Fruit fly (Drosophila melanogaster): ENCODE measurements around the gene Sid.

The Sid gene

dm6 chr3R:28654596-28654995, 15.9 kb upstream of the Sid start:
- TF ChIP-seq Dp (GFP tag; optimal IDR thresholded peaks at IDR 0.05) (no peak), CG6854 (GFP tag; optimal IDR thresholded peaks at IDR 0.05) (no peak), ssp (GFP tag; IDR thresholded peaks at IDR 0.05) (no peak), Trl (optimal IDR thresholded peaks at IDR 0.05) (peak; percentile 29 to 65), Trl (GFP tag; optimal IDR thresholded peaks at IDR 0.05) (no peak), Dll (GFP tag; IDR thresholded peaks at IDR 0.05; ENCODE audit: partially characterized antibody) (no peak), tx (GFP tag; optimal IDR thresholded peaks at IDR 0.05) (no peak), Deaf1 (tag; optimal IDR thresholded peaks at IDR 0.05) (peak; percentile 91), CG9797 (GFP tag; optimal IDR thresholded peaks at IDR 0.05) (no peak), unc-4 (GFP tag; IDR thresholded peaks at IDR 0.05; ENCODE audit: partially characterized antibody) (no peak), CG17359 (tag; optimal IDR thresholded peaks at IDR 0.05) (no peak), CG10959 (GFP tag; IDR thresholded peaks at IDR 0.05) (no peak), CG13894 (tag; optimal IDR thresholded peaks at IDR 0.05) (no peak), TFAM (GFP tag; optimal IDR thresholded peaks at IDR 0.05) (no peak), abd-A (tag; optimal IDR thresholded peaks at IDR 0.05) (peak; percentile 2), p53 (GFP tag; optimal IDR thresholded peaks at IDR 0.05) (no peak), dysf (GFP tag; IDR thresholded peaks at IDR 0.05) (no peak), CG3407 (GFP tag; optimal IDR thresholded peaks at IDR 0.05) (no peak), tap (tag; optimal IDR thresholded peaks at IDR 0.05) (no peak), CG33213 (GFP tag; optimal IDR thresholded peaks at IDR 0.05) (no peak), Spps (tag; optimal IDR thresholded peaks at IDR 0.05) (no peak), run (tag; optimal IDR thresholded peaks at IDR 0.05) (no peak), CG11560 (tag; IDR thresholded peaks at IDR 0.05) (no peak), CG3163 (GFP tag; optimal IDR thresholded peaks at IDR 0.05) (no peak), CG11093 (GFP tag; IDR thresholded peaks at IDR 0.05) (no peak), CG17912 (GFP tag; optimal IDR thresholded peaks at IDR 0.05) (no peak), CG15479 (GFP tag; optimal IDR thresholded peaks at IDR 0.05) (no peak)

- TF ChIP-seq Dip2 (GFP tag; IDR thresholded peaks at IDR 0.05), result no peak
Measured at dm6 chr3R:28656127-28656715, 14.3 kb upstream of the Sid start.

dm6 chr3R:28662956-28663355, 7.5 kb upstream of the Sid start:
- TF ChIP-seq abd-A (tag; optimal IDR thresholded peaks at IDR 0.05), result peak; percentile 9
- TF ChIP-seq Pdp1 (GFP tag; optimal IDR thresholded peaks at IDR 0.05), result no peak
- TF ChIP-seq dm (GFP tag; optimal IDR thresholded peaks at IDR 0.05), result no peak
- peak; percentile 92 for TF ChIP-seq CG13894 (tag; optimal IDR thresholded peaks at IDR 0.05)

- TF ChIP-seq Max (GFP tag; optimal IDR thresholded peaks at IDR 0.05), result no peak
- TF ChIP-seq rib (GFP tag; IDR thresholded peaks at IDR 0.05), result no peak
Measured at dm6 chr3R:28668854-28669253, 1.6 kb upstream of the Sid start, which contains the start of gene CG33346. TSS of gene CG33346 (plus strand) at chr3R:28669233.

dm6 chr3R:28672134-28672533, 1.6 kb downstream of the Sid start:
- TF ChIP-seq ranshi (GFP tag; IDR thresholded peaks at IDR 0.05), result peak; percentile 82
- TF ChIP-seq CG30403 (GFP tag; optimal IDR thresholded peaks at IDR 0.05), result peak; percentile 87
- no peak for TF ChIP-seq CrebB (tag; optimal IDR thresholded peaks at IDR 0.05)
- peak; percentile 52 for TF ChIP-seq org-1 (GFP tag; optimal IDR thresholded peaks at IDR 0.05)
- TF ChIP-seq tll (GFP tag; optimal IDR thresholded peaks at IDR 0.05), result no peak
- TF ChIP-seq CG15514 (GFP tag; optimal IDR thresholded peaks at IDR 0.05), result peak; percentile 75
- peak; percentile 81 for TF ChIP-seq Ets97D (GFP tag; optimal IDR thresholded peaks at IDR 0.05)
- peak; percentile 56; the same call in 1 of the 2 replicates for TF ChIP-seq bowl (GFP tag; IDR thresholded peaks at IDR 0.05)
- TF ChIP-seq Scr (GFP tag; IDR thresholded peaks at IDR 0.05; ENCODE audit: partially characterized antibody), result no peak
- peak; percentile 62 for TF ChIP-seq eyg (GFP tag; optimal IDR thresholded peaks at IDR 0.05)
- TF ChIP-seq hth (optimal IDR thresholded peaks at IDR 0.05), result no peak
- TF ChIP-seq peb (GFP tag; IDR thresholded peaks at IDR 0.05), result peak; percentile 63; the same call in 1 of the 2 replicates
- TF ChIP-seq Bdp1 (GFP tag; optimal IDR thresholded peaks at IDR 0.05), result peak; percentile 32
- TF ChIP-seq CG17385 (GFP tag; optimal IDR thresholded peaks at IDR 0.05), result peak; percentile 67
